Worm (Caenorhabditis elegans) whole organism, L4/young adult: Measurements from ENCODE around the gene Y53C12A.11.

Experiments used
- W03F9.2 ChIP-seq: fragments of 150-350 bp; optimal IDR thresholded peaks from 2 replicates; lab custom pipeline; 2014; ENCODE audit warnings: missing biosample characterization, missing genetic modification characterization
- dao-5 ChIP-seq: sonication (generic microtip); optimal IDR thresholded peaks from 2 replicates; lab custom pipeline; 2016; ENCODE audit warnings: missing genotype, missing genetic modification characterization, moderate library complexity, missing compliant biosample characterization
- him-1 ChIP-seq: sonication (generic microtip); optimal IDR thresholded peaks from 2 replicates; lab custom pipeline; 2016; ENCODE audit warnings: missing genotype, missing genetic modification reagents, missing genetic modification characterization, missing compliant biosample characterization

DNA sequence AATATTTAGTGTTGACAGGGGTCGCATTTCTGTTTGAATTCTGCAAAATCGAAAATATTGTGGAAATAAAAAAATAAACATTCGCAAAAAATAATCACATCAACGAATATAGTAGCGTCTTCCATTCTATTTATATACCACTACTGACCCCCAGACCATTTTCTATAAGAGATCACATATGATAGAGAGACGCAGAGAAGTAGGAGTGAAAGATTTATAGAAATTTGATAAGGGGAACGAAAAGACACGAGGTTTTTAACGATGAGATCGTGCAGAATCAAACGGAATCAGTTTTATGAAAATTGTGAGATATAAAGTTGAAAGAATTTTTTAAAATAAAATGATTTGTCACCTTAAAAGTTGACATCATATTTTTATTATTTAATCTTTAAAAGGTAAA, 33.8 kb upstream of the Y53C12A.11 start:
- TF ChIP-seq him-1, result no peak
- TF ChIP-seq dao-5 (tag; lab: Kevin White, UChicago), result no peak
- TF ChIP-seq W03F9.2 (tag; lab: Kevin White, UChicago), result no peak
